Worm (Caenorhabditis elegans): ENCODE data around the gene gly-3.

DNA sequence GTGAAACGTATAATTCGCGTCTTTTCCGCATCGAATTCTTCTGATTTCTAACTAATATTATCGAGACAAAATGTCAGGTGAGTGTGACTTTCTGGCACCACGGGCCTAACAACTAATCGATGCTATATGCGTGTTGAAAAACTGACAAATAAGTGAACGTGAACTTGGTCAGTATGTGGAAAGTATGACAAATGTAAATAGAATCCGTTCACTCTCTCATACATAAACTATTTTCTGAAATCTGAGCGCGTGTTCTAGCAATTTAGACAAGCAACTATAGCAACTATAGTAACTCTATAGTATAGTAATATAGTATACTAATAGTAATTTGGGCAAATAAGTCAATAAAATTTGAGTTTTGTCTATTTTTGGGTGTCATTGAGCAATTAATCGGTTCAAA lies 25.2 kb downstream of the gly-3 start:
- TF ChIP-seq snpc-4 (tag; optimal IDR thresholded peaks at IDR 0.05) (no peak), lin-39 (tag; optimal IDR thresholded peaks at IDR 0.05) (no peak), ama-1 (optimal IDR thresholded peaks at IDR 0.05) (no peak), unc-62 (GFP tag; optimal IDR thresholded peaks at IDR 0.05) (no peak), ceh-82 (tag; optimal IDR thresholded peaks at IDR 0.05) (no peak), lin-11 (tag; optimal IDR thresholded peaks at IDR 0.05) (no peak), lin-13 (GFP tag; optimal IDR thresholded peaks at IDR 0.05) (no peak), egl-27 (tag; optimal IDR thresholded peaks at IDR 0.05) (no peak), mab-5 (tag; optimal IDR thresholded peaks at IDR 0.05) (no peak), peb-1 (tag; optimal IDR thresholded peaks at IDR 0.05) (no peak), F13H6.1 (tag; optimal IDR thresholded peaks at IDR 0.05) (no peak), zag-1 (tag; optimal IDR thresholded peaks at IDR 0.05) (no peak), nhr-25 (tag; optimal IDR thresholded peaks at IDR 0.05) (no peak), nhr-23 (tag; optimal IDR thresholded peaks at IDR 0.05) (no peak)
